Fruit fly (Drosophila melanogaster): ENCODE data around the gene BBS8.

dm6 chr2L:395366-396117 lies 27.1 kb upstream of the BBS8 start:
- no peak for TF ChIP-seq CG1621 (tag; optimal IDR thresholded peaks at IDR 0.05)
- TF ChIP-seq Hr39 (GFP tag; optimal IDR thresholded peaks at IDR 0.05), result no peak
- TF ChIP-seq Sox15 (GFP tag; optimal IDR thresholded peaks at IDR 0.05), result no peak
- no peak for TF ChIP-seq vri (GFP tag; optimal IDR thresholded peaks at IDR 0.05)
- TF ChIP-seq fd59A (GFP tag; optimal IDR thresholded peaks at IDR 0.05), result no peak
- no peak for TF ChIP-seq Met (GFP tag; optimal IDR thresholded peaks at IDR 0.05)
- TF ChIP-seq Blimp-1 (GFP tag; optimal IDR thresholded peaks at IDR 0.05), result no peak

Data from whole organism, prepupa.